Worm (Caenorhabditis elegans): ENCODE measurements around the gene srlf-31.

DNA sequence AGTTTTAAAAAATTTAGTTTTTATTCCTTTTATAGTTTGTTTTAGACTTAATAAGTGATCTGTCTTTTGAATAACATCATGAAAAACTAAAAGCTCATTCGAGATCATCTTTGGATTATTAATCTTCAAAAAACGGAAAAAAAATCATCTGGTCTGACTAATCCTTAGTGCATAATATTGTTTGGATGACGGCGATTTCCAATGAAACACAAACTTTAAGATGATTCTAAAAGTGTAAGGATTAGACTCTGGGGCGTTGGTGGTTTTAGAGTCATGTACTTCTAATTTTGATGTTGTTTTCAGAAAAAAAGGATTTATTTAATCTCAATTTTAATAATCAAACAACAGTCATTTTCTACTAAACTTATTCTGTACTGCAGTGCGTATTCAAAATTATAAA, 29.6 kb downstream of the srlf-31 start:
- no peak for TF ChIP-seq W03F9.2 (tag; optimal IDR thresholded peaks at IDR 0.05)
- TF ChIP-seq him-1 (tag; optimal IDR thresholded peaks at IDR 0.05) = no peak
- no peak for TF ChIP-seq dao-5 (tag; optimal IDR thresholded peaks at IDR 0.05)

Measured in whole organism, L4/young adult.